Worm (Caenorhabditis elegans) whole organism, L1 larva: ENCODE measurements around the gene vamp-7.

Experiments used
- C04F5.9 ChIP-seq: sonication (generic microtip); optimal IDR thresholded peaks from 2 replicates; lab custom pipeline; 2016; ENCODE audit warnings: missing genetic modification characterization, missing compliant biosample characterization
- C16A3.4 ChIP-seq: fragments of 150-350 bp; optimal IDR thresholded peaks from 2 replicates; lab custom pipeline; 2014; ENCODE audit warnings: missing biosample characterization, missing genetic modification characterization
- Y116A8C.19 ChIP-seq: sonication (generic microtip); optimal IDR thresholded peaks from 2 replicates; lab custom pipeline; 2016; ENCODE audit warnings: missing compliant biosample characterization, missing genetic modification characterization, borderline replicate concordance
- alr-1 ChIP-seq: fragments of 200-800 bp; sonication (Bioruptor generic); optimal IDR thresholded peaks from 2 replicates; lab custom pipeline; 2018; ENCODE audit warnings: borderline replicate concordance, mild to moderate bottlenecking, missing genetic modification characterization, missing compliant biosample characterization
- ama-1 ChIP-seq: fragments of 150-350 bp; optimal IDR thresholded peaks from 2 replicates; lab custom pipeline; 2014
- ceh-88 ChIP-seq: fragments of 200-800 bp; sonication (Bioruptor generic); IDR thresholded peaks from 2 replicates; pipeline ENCODE4 v1.3.6; 2022; ENCODE audit warnings: missing genetic modification characterization, missing compliant biosample characterization
- ceh-90 ChIP-seq: sonication (generic microtip); optimal IDR thresholded peaks from 2 replicates; lab custom pipeline; 2016; ENCODE audit warnings: missing genetic modification characterization, missing compliant biosample characterization
- dpl-1 ChIP-seq, 3 experiments: fragments of 150-350 bp in 2 of 3; sonication (generic microtip) in 1 of 3; optimal IDR thresholded peaks; 2 replicates each; lab custom pipeline; 2014 to 2017; ENCODE audit warnings: missing biosample characterization in 3 of 3, missing genetic modification characterization in 3 of 3, missing genetic modification reagents in 3 of 3
- efl-1 ChIP-seq, 4 experiments: fragments of 150-350 bp; optimal IDR thresholded peaks in 3 of 4; peaks in 1 of 4; 1 replicate in 1 of 4; 2 replicates in 3 of 4; lab custom pipeline; 2014; ENCODE audit warnings: missing biosample characterization in 2 of 4, missing genetic modification characterization in 2 of 4, missing genetic modification reagents in 2 of 4
- egl-13 ChIP-seq: sonication (generic microtip); optimal IDR thresholded peaks from 2 replicates; lab custom pipeline; 2016; ENCODE audit warnings: missing genotype, missing genetic modification reagents, missing genetic modification characterization, missing compliant biosample characterization
- elt-2 ChIP-seq: sonication (generic microtip); optimal IDR thresholded peaks from 2 replicates; lab custom pipeline; 2016; ENCODE audit warnings: missing genetic modification characterization, mild to moderate bottlenecking, inconsistent platforms, missing compliant biosample characterization, missing genetic modification reagents
- elt-3 ChIP-seq, 6 experiments: fragments of 150-350 bp in 1 of 6; sonication (generic microtip); optimal IDR thresholded peaks; 2 replicates each; lab custom pipeline; 2017 to 2018; ENCODE audit warnings: missing biosample characterization in 6 of 6, missing genetic modification characterization in 6 of 6, inconsistent platforms in 1 of 6
- ets-5 ChIP-seq: fragments of 200-800 bp; sonication (Bioruptor generic); IDR thresholded peaks from 2 replicates; pipeline ENCODE4 v1.3.6; 2022; ENCODE audit warnings: missing genetic modification characterization, missing compliant biosample characterization
- fkh-10 ChIP-seq: sonication (generic microtip); optimal IDR thresholded peaks from 2 replicates; lab custom pipeline; 2017; ENCODE audit warnings: missing biosample characterization, missing genetic modification reagents, missing genetic modification characterization
- fkh-4 ChIP-seq: sonication (generic microtip); optimal IDR thresholded peaks from 2 replicates; lab custom pipeline; 2016; ENCODE audit warnings: missing compliant biosample characterization, missing genetic modification characterization, borderline replicate concordance
- fos-1 ChIP-seq: fragments of 150-350 bp; optimal IDR thresholded peaks from 2 replicates; lab custom pipeline; 2014; ENCODE audit warnings: missing biosample characterization, missing genetic modification characterization
- hlh-4 ChIP-seq: sonication (generic microtip); optimal IDR thresholded peaks from 2 replicates; lab custom pipeline; 2016; ENCODE audit warnings: mild to moderate bottlenecking, missing genetic modification characterization, missing compliant biosample characterization
- irx-1 ChIP-seq: sonication (generic microtip); optimal IDR thresholded peaks from 2 replicates; lab custom pipeline; 2016; ENCODE audit warnings: missing genetic modification characterization, missing compliant biosample characterization
- isw-1 ChIP-seq: fragments of 200-800 bp; sonication (Bioruptor generic); IDR thresholded peaks from 2 replicates; pipeline ENCODE4 v1.3.6; 2022; ENCODE audit warnings: missing genetic modification characterization, missing compliant biosample characterization
- jun-1 ChIP-seq: fragments of 150-350 bp; optimal IDR thresholded peaks from 2 replicates; lab custom pipeline; 2014; ENCODE audit warnings: missing biosample characterization, missing genetic modification reagents, missing genetic modification characterization
- lin-13 ChIP-seq: fragments of 150-350 bp; optimal IDR thresholded peaks from 2 replicates; lab custom pipeline; 2014; ENCODE audit warnings: missing biosample characterization, missing genetic modification reagents, missing genetic modification characterization
- lin-35 ChIP-seq, 2 experiments: fragments of 150-350 bp; optimal IDR thresholded peaks; 2 replicates each; lab custom pipeline; 2014; ENCODE audit warnings: missing biosample characterization in 2 of 2, missing genetic modification characterization in 2 of 2, missing genetic modification reagents in 2 of 2
- lsy-2 ChIP-seq, 2 experiments: fragments of 150-350 bp; optimal IDR thresholded peaks; 2 replicates each; lab custom pipeline; 2014; ENCODE audit warnings: missing biosample characterization in 2 of 2, missing genetic modification characterization in 2 of 2
- mab-9 ChIP-seq: fragments of 200-800 bp; sonication (Bioruptor generic); IDR thresholded peaks from 2 replicates; pipeline ENCODE4 v1.3.6; 2022; ENCODE audit warnings: missing genetic modification reagents, missing genetic modification characterization, missing compliant biosample characterization
- mdl-1 ChIP-seq, 2 experiments: fragments of 150-350 bp; optimal IDR thresholded peaks; 2 replicates each; lab custom pipeline; 2014 to 2017; ENCODE audit warnings: missing biosample characterization in 2 of 2, missing genetic modification characterization in 2 of 2, inconsistent platforms in 1 of 2
- mef-2 ChIP-seq: fragments of 150-350 bp; optimal IDR thresholded peaks from 2 replicates; lab custom pipeline; 2014; ENCODE audit warnings: missing biosample characterization, missing genetic modification characterization
- mep-1 ChIP-seq: fragments of 150-350 bp; optimal IDR thresholded peaks from 2 replicates; lab custom pipeline; 2014; ENCODE audit warnings: missing biosample characterization, missing genetic modification characterization
- nhr-11 ChIP-seq: fragments of 150-350 bp; optimal IDR thresholded peaks from 2 replicates; lab custom pipeline; 2014; ENCODE audit warnings: missing biosample characterization, missing genetic modification characterization
- nhr-12 ChIP-seq: sonication (generic microtip); optimal IDR thresholded peaks from 2 replicates; lab custom pipeline; 2017; ENCODE audit warnings: missing biosample characterization, missing genetic modification characterization
- nhr-19 ChIP-seq: fragments of 200-800 bp; sonication (Bioruptor generic); conservative IDR thresholded peaks from 2 replicates; pipeline ENCODE4 v1.3.6; 2022; ENCODE audit warnings: missing genetic modification characterization, missing compliant biosample characterization
- nhr-237 ChIP-seq: fragments of 150-350 bp; optimal IDR thresholded peaks from 2 replicates; lab custom pipeline; 2014; ENCODE audit warnings: missing biosample characterization, missing genetic modification characterization
- nhr-47 ChIP-seq: sonication (generic microtip); optimal IDR thresholded peaks from 2 replicates; lab custom pipeline; 2016; ENCODE audit warnings: mild to moderate bottlenecking, missing genetic modification characterization, moderate library complexity, missing compliant biosample characterization
- nhr-71 ChIP-seq: sonication (generic microtip); optimal IDR thresholded peaks from 2 replicates; lab custom pipeline; 2016; ENCODE audit warnings: mild to moderate bottlenecking, missing genetic modification characterization, moderate library complexity, missing compliant biosample characterization
- pag-3 ChIP-seq: sonication (generic microtip); optimal IDR thresholded peaks from 2 replicates; lab custom pipeline; 2017; ENCODE audit warnings: missing genetic modification characterization, mild to moderate bottlenecking, missing compliant biosample characterization, antibody characterized with exemption, borderline replicate concordance; ENCODE audit not compliant: insufficient read depth
- pqm-1 ChIP-seq: sonication (generic microtip); optimal IDR thresholded peaks from 3 replicates; lab custom pipeline; 2017; ENCODE audit warnings: missing biosample characterization, missing genetic modification characterization
- skn-1 ChIP-seq: fragments of 150-350 bp; optimal IDR thresholded peaks from 2 replicates; lab custom pipeline; 2014; ENCODE audit warnings: missing biosample characterization, missing genetic modification characterization
- snu-23 ChIP-seq: sonication (generic microtip); optimal IDR thresholded peaks from 2 replicates; lab custom pipeline; 2016; ENCODE audit warnings: missing genetic modification characterization, missing compliant biosample characterization
- sptf-1 ChIP-seq: fragments of 150-350 bp; optimal IDR thresholded peaks from 2 replicates; lab custom pipeline; 2014; ENCODE audit warnings: missing biosample characterization, missing genetic modification characterization
- swsn-7 ChIP-seq: sonication (generic microtip); optimal IDR thresholded peaks from 2 replicates; lab custom pipeline; 2016; ENCODE audit warnings: missing genetic modification characterization, missing compliant biosample characterization
- tbx-2 ChIP-seq: sonication (generic microtip); optimal IDR thresholded peaks from 2 replicates; lab custom pipeline; 2016; ENCODE audit warnings: missing genetic modification characterization, missing compliant biosample characterization
- unc-130 ChIP-seq: fragments of 150-350 bp; optimal IDR thresholded peaks from 2 replicates; lab custom pipeline; 2017; ENCODE audit warnings: missing biosample characterization, missing genetic modification characterization, inconsistent platforms
- unc-62 ChIP-seq: fragments of 150-350 bp; optimal IDR thresholded peaks from 2 replicates; lab custom pipeline; 2014; ENCODE audit warnings: missing biosample characterization, missing genetic modification reagents, missing genetic modification characterization
- unc-86 ChIP-seq: sonication (generic microtip); optimal IDR thresholded peaks from 2 replicates; lab custom pipeline; 2016; ENCODE audit warnings: missing genetic modification characterization, missing compliant biosample characterization
- unc-98 ChIP-seq: fragments of 200-800 bp; sonication (Bioruptor generic); IDR thresholded peaks from 2 replicates; pipeline ENCODE4 v1.3.6; 2022; ENCODE audit warnings: missing genetic modification characterization, missing compliant biosample characterization
- xbp-1 ChIP-seq: sonication (generic microtip); optimal IDR thresholded peaks from 2 replicates; lab custom pipeline; 2016; ENCODE audit warnings: missing genetic modification characterization, missing compliant biosample characterization

vamp-7 gene

ce11 chrIV:2640950-2641349 is 33.1 kb downstream of the vamp-7 start, which contains the start of the genes mdf-2 and nduv-3 (continued):
- no peak for TF ChIP-seq ets-5 (GFP tag; lab: Robert Waterston, UW)
- peak; percentile 26 for TF ChIP-seq nhr-237 (tag; lab: Kevin White, UChicago)
- TF ChIP-seq mep-1 (tag; lab: Kevin White, UChicago) = peak; percentile 96
- TF ChIP-seq isw-1 (GFP tag; lab: Robert Waterston, UW) = peak; percentile 81
- TF ChIP-seq elt-2 (tag; lab: Kevin White, UChicago) = peak; percentile 3
- TF ChIP-seq swsn-7 (tag; lab: Kevin White, UChicago) = peak; percentile 82
- TF ChIP-seq unc-98 (GFP tag; lab: Robert Waterston, UW) = 0 out of 2 replicates have a peak, but pooled peaks have one; percentile 5
- TF ChIP-seq nhr-71 (tag; lab: Kevin White, UChicago) = peak; percentile 89
- no peak for TF ChIP-seq pag-3 (tag; lab: Kevin White, UChicago)
- TF ChIP-seq lin-13 (GFP tag; lab: Kevin White, UChicago) = peak; percentile 80
- TF ChIP-seq mdl-1 (tag; optimal IDR thresholded peaks at IDR 0.05; lab: Kevin White, UChicago) = peak in 1 of 2 experiments; percentile 69
- peak; percentile 85 for TF ChIP-seq snu-23 (GFP tag; lab: Kevin White, UChicago)
- TF ChIP-seq unc-62 = no peak
- no peak for TF ChIP-seq Y116A8C.19
- peak; percentile 66 for TF ChIP-seq skn-1 (tag; lab: Kevin White, UChicago)
- no peak for TF ChIP-seq alr-1 (tag; lab: Kevin White, UChicago)
- peak; percentile 23; the same call in 1 of the 2 replicates for TF ChIP-seq ceh-88
- TF ChIP-seq unc-86 (tag; lab: Kevin White, UChicago) = peak; percentile 82
- peak; percentile 89 for TF ChIP-seq tbx-2 (tag; lab: Kevin White, UChicago)
- peak; percentile 92 for TF ChIP-seq lsy-2 (tag; optimal IDR thresholded peaks at IDR 0.05; lab: Kevin White, UChicago)
- TF ChIP-seq elt-3 (tag; optimal IDR thresholded peaks at IDR 0.05; lab: Kevin White, UChicago) = peak in 2 of 6 experiments; percentile 55 to 61
- no peak for TF ChIP-seq ama-1 (lab: Kevin White, UChicago)
- peak; percentile 73 for TF ChIP-seq irx-1 (tag; lab: Kevin White, UChicago)
- peak; percentile 50 for TF ChIP-seq fos-1
- peak; percentile 39 for TF ChIP-seq fkh-10 (GFP tag; lab: Kevin White, UChicago)
- TF ChIP-seq jun-1 = peak; percentile 65
- peak; percentile 91 to 96 for TF ChIP-seq lin-35 (GFP tag; optimal IDR thresholded peaks at IDR 0.05; lab: Kevin White, UChicago)
- TF ChIP-seq nhr-11 (tag; lab: Kevin White, UChicago) = peak; percentile 51
- peak; percentile 87 to 94 for TF ChIP-seq efl-1 (optimal IDR thresholded peaks at IDR 0.05; lab: Kevin White, UChicago)
- TF ChIP-seq efl-1 (GFP tag; optimal IDR thresholded peaks at IDR 0.05 in 1 of 2; lab: Kevin White, UChicago) = peak; percentile 94 to 99
- no peak for TF ChIP-seq mef-2
- TF ChIP-seq nhr-19 (GFP tag; lab: Robert Waterston, UW) = peak; percentile 77

DNA sequence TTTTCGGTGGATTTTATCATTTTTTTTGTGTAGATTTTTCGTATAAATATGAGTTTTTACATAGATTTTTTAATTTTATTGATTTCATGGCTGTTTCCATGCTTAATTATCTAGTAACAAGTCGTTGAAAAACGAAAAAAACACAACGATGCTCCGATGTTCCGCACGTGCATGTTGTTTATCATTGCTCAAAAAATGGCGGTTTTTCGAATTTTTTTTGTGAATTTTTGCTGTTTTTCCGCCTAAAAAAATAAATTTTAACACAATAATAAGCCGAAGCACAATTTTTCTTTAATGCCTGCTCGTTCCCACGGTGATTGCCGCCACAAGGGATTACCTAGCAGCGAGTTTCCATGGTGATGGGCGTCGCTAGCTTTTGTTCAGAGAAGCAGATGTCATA is 34.2 kb downstream of the vamp-7 start:
- TF ChIP-seq C04F5.9 (tag; lab: Kevin White, UChicago) (no peak), dpl-1 (GFP tag; optimal IDR thresholded peaks at IDR 0.05; lab: Kevin White, UChicago) (peak in 2 of 3 experiments; percentile 8 to 50), lin-35 (GFP tag; optimal IDR thresholded peaks at IDR 0.05; lab: Kevin White, UChicago) (peak in 1 of 2 experiments; percentile 35), sptf-1 (tag; lab: Kevin White, UChicago) (no peak), lsy-2 (tag; optimal IDR thresholded peaks at IDR 0.05; lab: Kevin White, UChicago) (peak in 1 of 2 experiments; percentile 0), egl-13 (tag; lab: Kevin White, UChicago) (no peak), efl-1 (optimal IDR thresholded peaks at IDR 0.05; lab: Kevin White, UChicago) (peak; percentile 4 to 52), efl-1 (GFP tag; optimal IDR thresholded peaks at IDR 0.05 in 1 of 2; lab: Kevin White, UChicago) (peak; percentile 62 to 66)

ce11 chrIV:2642673-2643072 is 34.8 kb downstream of the vamp-7 start, which contains the start of gene ric-8:
ric-8 (plus strand) TSS chrIV:2642973.
- TF ChIP-seq elt-2 (tag; lab: Kevin White, UChicago) (no peak), efl-1 (optimal IDR thresholded peaks at IDR 0.05; lab: Kevin White, UChicago) (no peak), efl-1 (GFP tag; optimal IDR thresholded peaks at IDR 0.05 in 1 of 2; lab: Kevin White, UChicago) (peak in 1 of 2 experiments; percentile 3)

ce11 chrIV:2650031-2650430 is 42.2 kb downstream of the vamp-7 start:
- no peak for TF ChIP-seq unc-130
- no peak for TF ChIP-seq ets-5 (GFP tag; lab: Robert Waterston, UW)
- TF ChIP-seq elt-2 (tag; lab: Kevin White, UChicago) = no peak
- no peak for TF ChIP-seq fkh-4 (tag; lab: Kevin White, UChicago)
- no peak for TF ChIP-seq C16A3.4 (tag; lab: Kevin White, UChicago)
- no peak for TF ChIP-seq ceh-90 (tag; lab: Kevin White, UChicago)
- TF ChIP-seq pqm-1 = no peak
- TF ChIP-seq nhr-47 (tag; lab: Kevin White, UChicago) = no peak
- TF ChIP-seq hlh-4 = no peak
- no peak for TF ChIP-seq xbp-1
- no peak for TF ChIP-seq efl-1 (optimal IDR thresholded peaks at IDR 0.05; lab: Kevin White, UChicago)
- TF ChIP-seq efl-1 (GFP tag; optimal IDR thresholded peaks at IDR 0.05 in 1 of 2; lab: Kevin White, UChicago) = no peak
- TF ChIP-seq nhr-12 (tag; lab: Kevin White, UChicago) = no peak
- TF ChIP-seq lin-13 (GFP tag; lab: Kevin White, UChicago) = no peak
- TF ChIP-seq fkh-10 (GFP tag; lab: Kevin White, UChicago) = no peak
- TF ChIP-seq unc-86 (tag; lab: Kevin White, UChicago) = no peak
- TF ChIP-seq mab-9 (GFP tag; lab: Robert Waterston, UW) = no peak
